Fruit fly (Drosophila melanogaster) whole organism, prepupa: Measurements from ENCODE around the gene BtbVII.
A peak's percentile ranks its signal among the peaks of the same experiment; 100 is the strongest.

Source experiments
- CG15336 ChIP-seq: fragments of 200-800 bp; sonication (Bioruptor generic); IDR thresholded peaks from 2 replicates; pipeline ENCODE4 v1.3.6; 2022; ENCODE audit warnings: missing biosample characterization, missing genetic modification characterization
- CG16779 ChIP-seq: fragments of 200-800 bp; sonication (Bioruptor generic); optimal IDR thresholded peaks from 3 replicates; lab custom pipeline; 2017; ENCODE audit warnings: missing biosample characterization, mild to moderate bottlenecking, missing genetic modification characterization
- Eip93F ChIP-seq: fragments of 200-800 bp; sonication (Bioruptor generic); optimal IDR thresholded peaks from 2 replicates; lab custom pipeline; 2016; ENCODE audit warnings: missing biosample characterization, mild to moderate bottlenecking, missing genetic modification characterization
- Hr39 ChIP-seq: fragments of 200-800 bp; sonication (Bioruptor generic); optimal IDR thresholded peaks from 2 replicates; lab custom pipeline; 2016; ENCODE audit warnings: missing biosample characterization, missing genetic modification characterization
- fkh ChIP-seq: fragments of 200-800 bp; sonication (Bioruptor generic); optimal IDR thresholded peaks from 3 replicates; lab custom pipeline; 2017; ENCODE audit warnings: missing biosample characterization, mild to moderate bottlenecking, missing genetic modification characterization, moderate library complexity

DNA sequence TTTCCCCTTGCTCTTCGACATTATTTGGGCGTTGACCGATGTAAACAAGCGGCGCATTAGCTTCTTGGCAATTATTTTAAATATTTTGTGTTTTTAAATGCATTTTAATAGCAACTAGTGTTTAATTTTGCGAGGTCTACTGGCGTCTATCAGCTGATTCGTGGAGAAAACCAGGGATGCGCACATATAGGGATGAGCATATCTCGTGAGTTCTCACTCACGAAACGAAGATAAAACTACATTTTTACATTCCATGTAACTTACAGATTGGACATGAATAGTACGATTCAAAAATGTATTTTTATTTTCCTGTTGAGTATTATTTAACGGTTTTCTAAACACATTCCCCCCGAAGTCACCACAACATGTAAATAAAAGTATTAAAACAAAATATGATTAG is 49.0 kb downstream of the BtbVII start, which contains the start of gene CG14966:
- TF ChIP-seq CG16779 (tag; lab: Kevin White, UChicago) (no peak), Hr39 (GFP tag; lab: Kevin White, UChicago) (peak; percentile 20), fkh (GFP tag; lab: Kevin White, UChicago) (no peak), CG15336 (GFP tag; lab: Robert Waterston, UW) (no peak), Eip93F (GFP tag; lab: Kevin White, UChicago) (no peak)
